Worm (Caenorhabditis elegans) whole organism, L4/young adult: ENCODE measurements around the gene str-143.

Source experiments
- dao-5 ChIP-seq: sonication (generic microtip); optimal IDR thresholded peaks from 2 replicates; lab custom pipeline; 2016; ENCODE audit warnings: missing genotype, missing genetic modification characterization, moderate library complexity, missing compliant biosample characterization
- him-1 ChIP-seq: sonication (generic microtip); optimal IDR thresholded peaks from 2 replicates; lab custom pipeline; 2016; ENCODE audit warnings: missing genotype, missing genetic modification reagents, missing genetic modification characterization, missing compliant biosample characterization

DNA sequence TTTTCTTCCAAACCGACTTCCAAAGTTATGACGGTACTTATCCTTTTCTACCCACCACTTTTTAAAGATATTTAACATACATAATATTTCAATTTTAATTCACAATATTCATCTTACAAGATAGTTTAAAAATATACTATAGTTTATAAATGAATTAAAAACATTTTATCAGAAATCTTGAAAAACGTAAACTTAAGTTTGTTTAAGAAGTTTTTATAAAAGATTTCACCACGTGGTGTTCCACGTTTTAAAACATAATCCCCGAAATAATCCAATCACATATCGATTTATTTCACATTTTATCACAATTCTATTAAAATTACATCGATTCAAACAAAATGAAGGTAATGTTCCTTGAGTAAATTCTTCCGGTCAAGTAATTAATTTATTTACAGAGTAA is 22.8 kb downstream of the str-143 start, which contains the start of gene ZC513.3:
- TF ChIP-seq him-1 (no peak), dao-5 (no peak)
